Fruit fly (Drosophila melanogaster) whole organism, prepupa: ENCODE measurements around the gene ND-B14.5A.
A peak's percentile ranks its signal among the peaks of the same experiment; 100 is the strongest.

Experiments
- CG10631 ChIP-seq: fragments of 200-800 bp; sonication (Bioruptor generic); optimal IDR thresholded peaks from 2 replicates; lab custom pipeline; 2016; ENCODE audit warnings: missing biosample characterization, missing genetic modification characterization
- CG10669 ChIP-seq: fragments of 200-800 bp; sonication (Bioruptor generic); optimal IDR thresholded peaks from 3 replicates; lab custom pipeline; 2018; ENCODE audit warnings: missing biosample characterization, mild to moderate bottlenecking, missing genetic modification characterization, moderate library complexity
- CG11294 ChIP-seq: fragments of 200-800 bp; sonication (Bioruptor generic); IDR thresholded peaks from 2 replicates; pipeline ENCODE4 v1.3.6; 2022; ENCODE audit warnings: missing biosample characterization, missing genetic modification characterization
- CG11762 ChIP-seq: fragments of 200-800 bp; sonication (Bioruptor generic); optimal IDR thresholded peaks from 3 replicates; lab custom pipeline; 2016; ENCODE audit warnings: missing biosample characterization, missing genetic modification characterization; ENCODE audit not compliant: insufficient read depth
- CG11902 ChIP-seq: fragments of 200-800 bp; sonication (Bioruptor generic); optimal IDR thresholded peaks from 3 replicates; lab custom pipeline; 2016; ENCODE audit warnings: missing biosample characterization, missing genetic modification characterization
- CG15336 ChIP-seq: fragments of 200-800 bp; sonication (Bioruptor generic); IDR thresholded peaks from 2 replicates; pipeline ENCODE4 v1.3.6; 2022; ENCODE audit warnings: missing biosample characterization, missing genetic modification characterization
- CG16779 ChIP-seq: fragments of 200-800 bp; sonication (Bioruptor generic); optimal IDR thresholded peaks from 3 replicates; lab custom pipeline; 2017; ENCODE audit warnings: missing biosample characterization, mild to moderate bottlenecking, missing genetic modification characterization
- CG3032 ChIP-seq: fragments of 200-800 bp; optimal IDR thresholded peaks from 2 replicates; lab custom pipeline; 2019; ENCODE audit warnings: missing biosample characterization, mild to moderate bottlenecking, missing genetic modification characterization, moderate library complexity
- CG31627 ChIP-seq: fragments of 200-800 bp; sonication (Bioruptor generic); optimal IDR thresholded peaks from 3 replicates; lab custom pipeline; 2016; ENCODE audit warnings: missing biosample characterization, missing genetic modification characterization
- CG34406 ChIP-seq: fragments of 200-800 bp; sonication (Bioruptor generic); optimal IDR thresholded peaks from 3 replicates; lab custom pipeline; 2016; ENCODE audit warnings: missing biosample characterization, missing genetic modification characterization
- CG3919 ChIP-seq: fragments of 200-800 bp; sonication (Bioruptor generic); optimal IDR thresholded peaks from 3 replicates; lab custom pipeline; 2016; ENCODE audit warnings: missing biosample characterization, missing genetic modification characterization
- CG4318 ChIP-seq: fragments of 200-800 bp; sonication (Bioruptor generic); optimal IDR thresholded peaks from 3 replicates; lab custom pipeline; 2017; ENCODE audit warnings: missing biosample characterization, mild to moderate bottlenecking, missing genetic modification characterization
- CG6792 ChIP-seq: fragments of 200-800 bp; sonication (Bioruptor generic); optimal IDR thresholded peaks from 3 replicates; lab custom pipeline; 2016; ENCODE audit warnings: missing biosample characterization, missing genetic modification characterization
- CG6808 ChIP-seq: fragments of 200-800 bp; sonication (Bioruptor generic); optimal IDR thresholded peaks from 3 replicates; lab custom pipeline; 2017; ENCODE audit warnings: missing biosample characterization, missing genetic modification characterization, mild to moderate bottlenecking, moderate library complexity, missing genetic modification reagents
- CG6854 ChIP-seq: fragments of 200-800 bp; sonication (Bioruptor generic); optimal IDR thresholded peaks from 2 replicates; lab custom pipeline; 2017; ENCODE audit warnings: missing biosample characterization, mild to moderate bottlenecking, missing genetic modification characterization
- CG7368 ChIP-seq: fragments of 200-800 bp; sonication (Bioruptor generic); optimal IDR thresholded peaks from 3 replicates; lab custom pipeline; 2016; ENCODE audit warnings: missing biosample characterization, missing genetic modification characterization
- CG8119 ChIP-seq: fragments of 200-800 bp; sonication (Bioruptor generic); IDR thresholded peaks from 3 replicates; pipeline ENCODE4 v1.3.6; 2022; ENCODE audit warnings: missing biosample characterization, missing genetic modification characterization
- CG8319 ChIP-seq: fragments of 200-800 bp; sonication (Bioruptor generic); optimal IDR thresholded peaks from 3 replicates; lab custom pipeline; 2016; ENCODE audit warnings: missing biosample characterization, missing genetic modification characterization
- CG8632 ChIP-seq: fragments of 200-800 bp; sonication (Bioruptor generic); optimal IDR thresholded peaks from 3 replicates; lab custom pipeline; 2016; ENCODE audit warnings: missing biosample characterization, missing genetic modification characterization
- Eip78C ChIP-seq: fragments of 200-800 bp; sonication (Bioruptor generic); peaks from one replicate; lab custom pipeline; 2016; ENCODE audit warnings: missing biosample characterization, missing genetic modification characterization
- Eip93F ChIP-seq: fragments of 200-800 bp; sonication (Bioruptor generic); optimal IDR thresholded peaks from 2 replicates; lab custom pipeline; 2016; ENCODE audit warnings: missing biosample characterization, mild to moderate bottlenecking, missing genetic modification characterization
- Ets96B ChIP-seq: fragments of 200-800 bp; optimal IDR thresholded peaks from 2 replicates; lab custom pipeline; 2019; ENCODE audit warnings: missing biosample characterization, mild to moderate bottlenecking, missing genetic modification characterization, moderate library complexity
- Gug ChIP-seq: fragments of 200-800 bp; sonication (Bioruptor generic); IDR thresholded peaks from 2 replicates; pipeline ENCODE4 v1.3.6; 2022; ENCODE audit warnings: missing biosample characterization, missing genetic modification characterization
- Hr4 ChIP-seq: fragments of 200-800 bp; sonication (Bioruptor generic); optimal IDR thresholded peaks from 3 replicates; lab custom pipeline; 2016; ENCODE audit warnings: missing biosample characterization, missing genetic modification characterization
- Met ChIP-seq: fragments of 200-800 bp; sonication (Bioruptor generic); optimal IDR thresholded peaks from 3 replicates; lab custom pipeline; 2016; ENCODE audit warnings: missing biosample characterization, missing genetic modification characterization
- OdsH ChIP-seq: fragments of 200-800 bp; sonication (Bioruptor generic); optimal IDR thresholded peaks from 3 replicates; lab custom pipeline; 2016; ENCODE audit warnings: missing biosample characterization, missing genetic modification characterization
- Sox102F ChIP-seq: fragments of 200-800 bp; sonication (Bioruptor generic); optimal IDR thresholded peaks from 2 replicates; lab custom pipeline; 2016; ENCODE audit warnings: missing biosample characterization, mild to moderate bottlenecking, missing genetic modification characterization
- Sox15 ChIP-seq: fragments of 200-800 bp; sonication (Bioruptor generic); optimal IDR thresholded peaks from 3 replicates; lab custom pipeline; 2016; ENCODE audit warnings: missing biosample characterization, missing genetic modification characterization
- achi ChIP-seq: fragments of 200-800 bp; sonication (Bioruptor generic); optimal IDR thresholded peaks from 3 replicates; lab custom pipeline; 2016; ENCODE audit warnings: missing biosample characterization, missing genetic modification characterization
- acj6 ChIP-seq: fragments of 200-800 bp; sonication (Bioruptor generic); optimal IDR thresholded peaks from 3 replicates; lab custom pipeline; 2016; ENCODE audit warnings: missing biosample characterization, missing genetic modification characterization
- cyc ChIP-seq: fragments of 200-800 bp; sonication (Bioruptor generic); optimal IDR thresholded peaks from 3 replicates; lab custom pipeline; 2016; ENCODE audit warnings: missing biosample characterization, missing genetic modification characterization
- dac ChIP-seq: fragments of 200-800 bp; sonication (Bioruptor generic); optimal IDR thresholded peaks from 2 replicates; lab custom pipeline; 2017; ENCODE audit warnings: missing biosample characterization, mild to moderate bottlenecking, missing genetic modification characterization
- dsx ChIP-seq: fragments of 200-800 bp; optimal IDR thresholded peaks from 3 replicates; lab custom pipeline; 2019; ENCODE audit warnings: missing biosample characterization, mild to moderate bottlenecking, missing genetic modification characterization, moderate library complexity; ENCODE audit not compliant: poor library complexity, severe bottlenecking
- eg ChIP-seq: fragments of 200-800 bp; sonication (Bioruptor generic); IDR thresholded peaks from 3 replicates; pipeline ENCODE4 v1.3.6; 2022; ENCODE audit warnings: missing biosample characterization, missing genetic modification characterization
- fd59A ChIP-seq: fragments of 200-800 bp; sonication (Bioruptor generic); optimal IDR thresholded peaks from 2 replicates; lab custom pipeline; 2017; ENCODE audit warnings: missing biosample characterization, mild to moderate bottlenecking, missing genetic modification characterization, missing genetic modification reagents
- fd85E ChIP-seq: fragments of 200-800 bp; sonication (Bioruptor generic); optimal IDR thresholded peaks from 3 replicates; lab custom pipeline; 2016; ENCODE audit warnings: missing biosample characterization, missing genetic modification characterization
- fkh ChIP-seq: fragments of 200-800 bp; sonication (Bioruptor generic); optimal IDR thresholded peaks from 3 replicates; lab custom pipeline; 2017; ENCODE audit warnings: missing biosample characterization, mild to moderate bottlenecking, missing genetic modification characterization, moderate library complexity
- lz ChIP-seq: fragments of 200-800 bp; sonication (Bioruptor generic); optimal IDR thresholded peaks from 3 replicates; lab custom pipeline; 2016; ENCODE audit warnings: missing biosample characterization, missing genetic modification characterization
- net ChIP-seq: fragments of 200-800 bp; sonication (Bioruptor generic); optimal IDR thresholded peaks from 3 replicates; lab custom pipeline; 2016; ENCODE audit warnings: missing biosample characterization, missing genetic modification characterization
- pdm3 ChIP-seq: fragments of 200-800 bp; sonication (Bioruptor generic); optimal IDR thresholded peaks from 3 replicates; lab custom pipeline; 2016; ENCODE audit warnings: missing biosample characterization, missing genetic modification characterization
- salr ChIP-seq, 2 experiments: fragments of 200-800 bp; sonication (Bioruptor generic); optimal IDR thresholded peaks; 3 replicates each; lab custom pipeline; 2016 to 2018; ENCODE audit warnings: missing biosample characterization in 2 of 2, missing genetic modification characterization in 2 of 2, mild to moderate bottlenecking in 1 of 2
- spab ChIP-seq: fragments of 200-800 bp; sonication (Bioruptor generic); optimal IDR thresholded peaks from 2 replicates; lab custom pipeline; 2017; ENCODE audit warnings: missing biosample characterization, mild to moderate bottlenecking, missing genetic modification characterization, missing genetic modification reagents
- ss ChIP-seq, 2 experiments: fragments of 200-800 bp; sonication (Bioruptor generic); optimal IDR thresholded peaks; 2 replicates in 1 of 2; 3 replicates in 1 of 2; lab custom pipeline; 2017 to 2018; ENCODE audit warnings: mild to moderate bottlenecking in 2 of 2, missing biosample characterization in 2 of 2, missing genetic modification characterization in 2 of 2, moderate library complexity in 1 of 2
- svp ChIP-seq: fragments of 200-800 bp; sonication (Bioruptor generic); peaks from one replicate; lab custom pipeline; 2016; ENCODE audit warnings: missing biosample characterization, missing genetic modification characterization
- vri ChIP-seq: fragments of 200-800 bp; sonication (Bioruptor generic); optimal IDR thresholded peaks from 3 replicates; lab custom pipeline; 2016; ENCODE audit warnings: missing biosample characterization, mild to moderate bottlenecking, missing genetic modification characterization

Gene ND-B14.5A

dm6 chrX:2123013-2123964, 49.0 kb upstream of the ND-B14.5A start, which contains the start of gene ph-d (continued):
- TF ChIP-seq CG3032 (tag; lab: Kevin White, UChicago) (peak; percentile 76), dac (peak; percentile 79), OdsH (peak; percentile 5), CG8319 (peak; percentile 9), ss (GFP tag; optimal IDR thresholded peaks at IDR 0.05; lab: Kevin White, UChicago) (peak; percentile 84 to 93), CG16779 (tag; lab: Kevin White, UChicago) (peak; percentile 61), pdm3 (GFP tag; lab: Kevin White, UChicago) (peak; percentile 51), CG15336 (peak; percentile 85), CG10669 (GFP tag; lab: Kevin White, UChicago) (peak; percentile 60), fd85E (GFP tag; lab: Kevin White, UChicago) (peak; percentile 72), lz (peak; percentile 15), CG34406 (peak; percentile 13), fkh (GFP tag; lab: Kevin White, UChicago) (peak; percentile 51)
- TF ChIP-seq, all 60 proteins: peak for 52

dm6 chrX:2123965-2124688, 48.2 kb upstream of the ND-B14.5A start:
- TF ChIP-seq Sox102F (GFP tag; lab: Kevin White, UChicago), result peak; percentile 49
- peak; percentile 94 for TF ChIP-seq Eip78C (GFP tag; lab: Kevin White, UChicago)
- peak; percentile 89 for TF ChIP-seq Ets96B (tag; lab: Kevin White, UChicago)
- TF ChIP-seq vri (GFP tag; lab: Kevin White, UChicago), result peak; percentile 46
- peak; percentile 74 for TF ChIP-seq pdm3 (GFP tag; lab: Kevin White, UChicago)
- TF ChIP-seq CG16779 (tag; lab: Kevin White, UChicago), result peak; percentile 84
- TF ChIP-seq lz, result peak; percentile 80
- peak; percentile 72 for TF ChIP-seq cyc (GFP tag; lab: Kevin White, UChicago)
- peak; percentile 90 for TF ChIP-seq acj6 (GFP tag; lab: Kevin White, UChicago)
- peak; percentile 72 for TF ChIP-seq CG3919 (GFP tag; lab: Kevin White, UChicago)
- TF ChIP-seq CG6854 (GFP tag; lab: Kevin White, UChicago), result peak; percentile 85
- peak; percentile 82 for TF ChIP-seq CG6792 (GFP tag; lab: Kevin White, UChicago)
- peak; percentile 76 for TF ChIP-seq CG31627
- TF ChIP-seq Gug, result peak; percentile 75
- peak; percentile 91 for TF ChIP-seq CG8119 (GFP tag; lab: Robert Waterston, UW)
- TF ChIP-seq CG11294, result peak; percentile 84
- TF ChIP-seq CG3032 (tag; lab: Kevin White, UChicago), result peak; percentile 93
- peak; percentile 88 for TF ChIP-seq CG11762 (GFP tag; lab: Kevin White, UChicago)
- TF ChIP-seq spab (GFP tag; lab: Kevin White, UChicago), result peak; percentile 86
- peak; percentile 72 to 79 for TF ChIP-seq salr (GFP tag; optimal IDR thresholded peaks at IDR 0.05; lab: Kevin White, UChicago)
- TF ChIP-seq CG10631, result peak; percentile 96
- peak; percentile 75 for TF ChIP-seq Hr4 (GFP tag; lab: Kevin White, UChicago)
- TF ChIP-seq achi (GFP tag; lab: Kevin White, UChicago), result peak; percentile 94
- TF ChIP-seq CG11902 (GFP tag; lab: Kevin White, UChicago), result peak; percentile 85
- peak; percentile 76 for TF ChIP-seq dac
- TF ChIP-seq Eip93F (GFP tag; lab: Kevin White, UChicago), result peak; percentile 33
- TF ChIP-seq Sox15 (GFP tag; lab: Kevin White, UChicago), result peak; percentile 91
- TF ChIP-seq CG7368, result peak; percentile 69
- peak; percentile 80 for TF ChIP-seq dsx (GFP tag; lab: Kevin White, UChicago)
- peak; percentile 82 for TF ChIP-seq CG6808 (GFP tag; lab: Kevin White, UChicago)
- peak; percentile 89 for TF ChIP-seq svp (GFP tag; lab: Kevin White, UChicago)
- TF ChIP-seq net (GFP tag; lab: Kevin White, UChicago), result peak; percentile 79
- peak; percentile 33 for TF ChIP-seq fd59A
- TF ChIP-seq CG8319, result peak; percentile 69
- peak; percentile 73 for TF ChIP-seq Met (GFP tag; lab: Kevin White, UChicago)
- peak; percentile 96 for TF ChIP-seq CG4318 (GFP tag; lab: Kevin White, UChicago)
- peak; percentile 92 for TF ChIP-seq eg (GFP tag; lab: Robert Waterston, UW)
- peak; percentile 86 for TF ChIP-seq CG15336
- peak; percentile 95 for TF ChIP-seq CG8632 (GFP tag; lab: Kevin White, UChicago)
